Worm (Caenorhabditis elegans) whole organism, early embryonic: ENCODE measurements around the gene T25B6.5.

ENCODE experiments used
- ama-1 ChIP-seq: fragments of 150-350 bp; optimal IDR thresholded peaks from 2 replicates; lab custom pipeline; 2014
- ceh-13 ChIP-seq: fragments of 200-800 bp; sonication (Bioruptor generic); optimal IDR thresholded peaks from 2 replicates; lab custom pipeline; 2018; ENCODE audit warnings: mild to moderate bottlenecking, missing genetic modification characterization, missing compliant biosample characterization
- ceh-36 ChIP-seq: sonication (generic microtip); optimal IDR thresholded peaks from 2 replicates; lab custom pipeline; 2016; ENCODE audit warnings: missing genetic modification characterization, inconsistent platforms, missing compliant biosample characterization
- ets-7 ChIP-seq: sonication (generic microtip); optimal IDR thresholded peaks from 2 replicates; lab custom pipeline; 2016; ENCODE audit warnings: missing genotype, missing genetic modification characterization, missing compliant biosample characterization
- flt-1 ChIP-seq: fragments of 200-800 bp; sonication (Bioruptor generic); IDR thresholded peaks from 2 replicates; pipeline ENCODE4 v1.3.6; 2022; ENCODE audit warnings: missing genetic modification characterization, missing compliant biosample characterization
- hmg-4 ChIP-seq: fragments of 200-800 bp; sonication (Bioruptor generic); optimal IDR thresholded peaks from 2 replicates; lab custom pipeline; 2018; ENCODE audit warnings: mild to moderate bottlenecking, missing genetic modification characterization, missing compliant biosample characterization
- pes-1 ChIP-seq: fragments of 200-800 bp; sonication (Bioruptor generic); IDR thresholded peaks from 2 replicates; pipeline ENCODE4 v1.3.6; 2022; ENCODE audit warnings: missing genetic modification reagents, missing genetic modification characterization, missing compliant biosample characterization
- scrt-1 ChIP-seq: fragments of 200-800 bp; sonication (Bioruptor generic); IDR thresholded peaks from 2 replicates; pipeline ENCODE4 v1.3.6; 2022; ENCODE audit warnings: missing genetic modification characterization, missing compliant biosample characterization
- sea-1 ChIP-seq: fragments of 200-800 bp; sonication (Bioruptor generic); conservative IDR thresholded peaks from 2 replicates; pipeline ENCODE4 v1.3.6; 2022; ENCODE audit warnings: missing genetic modification characterization, missing compliant biosample characterization
- tbx-11 ChIP-seq: fragments of 200-800 bp; sonication (Bioruptor generic); IDR thresholded peaks from 2 replicates; pipeline ENCODE4 v1.3.6; 2022; ENCODE audit warnings: missing genetic modification characterization, missing compliant biosample characterization
- tbx-37 ChIP-seq: fragments of 200-800 bp; sonication (Bioruptor generic); conservative IDR thresholded peaks from 2 replicates; pipeline ENCODE4 v1.3.6; 2022; ENCODE audit warnings: missing genetic modification reagents, missing genetic modification characterization, missing compliant biosample characterization

- TF ChIP-seq flt-1 (GFP tag; lab: Robert Waterston, UW) (no peak), ama-1 (lab: Kevin White, UChicago) (no peak), tbx-37 (GFP tag; lab: Robert Waterston, UW) (no peak), hmg-4 (GFP tag; lab: Kevin White, UChicago) (no peak), pes-1 (GFP tag; lab: Robert Waterston, UW) (no peak), scrt-1 (GFP tag; lab: Robert Waterston, UW) (no peak), sea-1 (GFP tag; lab: Robert Waterston, UW) (no peak), ets-7 (tag; lab: Kevin White, UChicago) (no peak), ceh-13 (GFP tag; lab: Kevin White, UChicago) (no peak), tbx-11 (GFP tag; lab: Robert Waterston, UW) (no peak), ceh-36 (tag; lab: Kevin White, UChicago) (no peak)
These were observed 35.8 kb upstream of the T25B6.5 start, which contains the start of gene F47E1.2 for ce11 chrX:9057352-9057751.
